Worm (Caenorhabditis elegans): ENCODE measurements around the gene ssp-32.

ce11 chrIV:9861921-9862320 is 33.3 kb upstream of the ssp-32 start, which contains the start of gene K07F5.14:
- TF ChIP-seq ceh-13 (GFP tag; optimal IDR thresholded peaks at IDR 0.05) (no peak), ama-1 (optimal IDR thresholded peaks at IDR 0.05) (no peak), hmg-4 (GFP tag; optimal IDR thresholded peaks at IDR 0.05) (no peak), F13C5.2 (tag; optimal IDR thresholded peaks at IDR 0.05) (no peak), flt-1 (GFP tag; IDR thresholded peaks at IDR 0.05) (no peak), ceh-36 (tag; optimal IDR thresholded peaks at IDR 0.05) (no peak), ets-7 (tag; optimal IDR thresholded peaks at IDR 0.05) (no peak), scrt-1 (GFP tag; IDR thresholded peaks at IDR 0.05) (no peak), pes-1 (GFP tag; IDR thresholded peaks at IDR 0.05) (no peak), B0310.2 (tag; optimal IDR thresholded peaks at IDR 0.05) (no peak), sea-1 (GFP tag; conservative IDR thresholded peaks at IDR 0.05) (no peak), tra-4 (tag; optimal IDR thresholded peaks at IDR 0.05) (no peak), tbx-37 (GFP tag; conservative IDR thresholded peaks at IDR 0.05) (no peak)
